Worm (Caenorhabditis elegans) whole organism, L1 larva: Measurements from ENCODE around the gene imb-2.
A peak's percentile ranks its signal among the peaks of the same experiment; 100 is the strongest.

Source experiments
- C34B4.2 ChIP-seq: sonication (generic microtip); optimal IDR thresholded peaks from 2 replicates; lab custom pipeline; 2017; ENCODE audit warnings: mild to moderate bottlenecking, missing genetic modification characterization, missing compliant biosample characterization
- F16B12.6 ChIP-seq: fragments of 150-350 bp; optimal IDR thresholded peaks from 2 replicates; lab custom pipeline; 2014; ENCODE audit warnings: missing biosample characterization, missing genetic modification characterization
- aha-1 ChIP-seq: fragments of 150-350 bp; optimal IDR thresholded peaks from 2 replicates; lab custom pipeline; 2014; ENCODE audit warnings: missing biosample characterization, missing genetic modification characterization
- alr-1 ChIP-seq: fragments of 200-800 bp; sonication (Bioruptor generic); optimal IDR thresholded peaks from 2 replicates; lab custom pipeline; 2018; ENCODE audit warnings: borderline replicate concordance, mild to moderate bottlenecking, missing genetic modification characterization, missing compliant biosample characterization
- aly-2 ChIP-seq: fragments of 150-350 bp; optimal IDR thresholded peaks from 2 replicates; lab custom pipeline; 2014; ENCODE audit warnings: missing biosample characterization, missing genetic modification characterization
- ama-1 ChIP-seq: fragments of 150-350 bp; optimal IDR thresholded peaks from 2 replicates; lab custom pipeline; 2014
- blmp-1 ChIP-seq: fragments of 150-350 bp; optimal IDR thresholded peaks from 2 replicates; lab custom pipeline; 2014; ENCODE audit warnings: missing biosample characterization, missing genetic modification characterization
- ceh-8 ChIP-seq: fragments of 200-800 bp; sonication (Bioruptor generic); optimal IDR thresholded peaks from 2 replicates; lab custom pipeline; 2018; ENCODE audit warnings: mild to moderate bottlenecking, missing genetic modification characterization, moderate library complexity, missing compliant biosample characterization
- ceh-82 ChIP-seq, 3 experiments: fragments of 150-350 bp in 1 of 3; sonication (generic microtip) in 2 of 3; optimal IDR thresholded peaks; 2 replicates each; lab custom pipeline; 2014 to 2017; ENCODE audit warnings: missing biosample characterization in 3 of 3, missing genetic modification characterization in 3 of 3
- ceh-88 ChIP-seq: fragments of 200-800 bp; sonication (Bioruptor generic); IDR thresholded peaks from 2 replicates; pipeline ENCODE4 v1.3.6; 2022; ENCODE audit warnings: missing genetic modification characterization, missing compliant biosample characterization
- ceh-90 ChIP-seq: sonication (generic microtip); optimal IDR thresholded peaks from 2 replicates; lab custom pipeline; 2016; ENCODE audit warnings: missing genetic modification characterization, missing compliant biosample characterization
- dpl-1 ChIP-seq, 3 experiments: fragments of 150-350 bp in 2 of 3; sonication (generic microtip) in 1 of 3; optimal IDR thresholded peaks; 2 replicates each; lab custom pipeline; 2014 to 2017; ENCODE audit warnings: missing biosample characterization in 3 of 3, missing genetic modification characterization in 3 of 3, missing genetic modification reagents in 3 of 3
- efl-1 ChIP-seq, 4 experiments: fragments of 150-350 bp; optimal IDR thresholded peaks in 3 of 4; peaks in 1 of 4; 1 replicate in 1 of 4; 2 replicates in 3 of 4; lab custom pipeline; 2014; ENCODE audit warnings: missing biosample characterization in 2 of 4, missing genetic modification characterization in 2 of 4, missing genetic modification reagents in 2 of 4
- efl-3 ChIP-seq: fragments of 200-800 bp; sonication (Bioruptor generic); optimal IDR thresholded peaks from 2 replicates; lab custom pipeline; 2018; ENCODE audit warnings: mild to moderate bottlenecking, missing genetic modification characterization, missing compliant biosample characterization
- egl-13 ChIP-seq: sonication (generic microtip); optimal IDR thresholded peaks from 2 replicates; lab custom pipeline; 2016; ENCODE audit warnings: missing genotype, missing genetic modification reagents, missing genetic modification characterization, missing compliant biosample characterization
- ets-5 ChIP-seq: fragments of 200-800 bp; sonication (Bioruptor generic); IDR thresholded peaks from 2 replicates; pipeline ENCODE4 v1.3.6; 2022; ENCODE audit warnings: missing genetic modification characterization, missing compliant biosample characterization
- fkh-10 ChIP-seq: sonication (generic microtip); optimal IDR thresholded peaks from 2 replicates; lab custom pipeline; 2017; ENCODE audit warnings: missing biosample characterization, missing genetic modification reagents, missing genetic modification characterization
- fkh-4 ChIP-seq: sonication (generic microtip); optimal IDR thresholded peaks from 2 replicates; lab custom pipeline; 2016; ENCODE audit warnings: missing compliant biosample characterization, missing genetic modification characterization, borderline replicate concordance
- fos-1 ChIP-seq: fragments of 150-350 bp; optimal IDR thresholded peaks from 2 replicates; lab custom pipeline; 2014; ENCODE audit warnings: missing biosample characterization, missing genetic modification characterization
- grh-1 ChIP-seq: fragments of 200-800 bp; sonication (Bioruptor generic); IDR thresholded peaks from 2 replicates; pipeline ENCODE4 v1.3.6; 2022; ENCODE audit warnings: missing genetic modification reagents, missing genetic modification characterization, missing compliant biosample characterization
- hlh-4 ChIP-seq: sonication (generic microtip); optimal IDR thresholded peaks from 2 replicates; lab custom pipeline; 2016; ENCODE audit warnings: mild to moderate bottlenecking, missing genetic modification characterization, missing compliant biosample characterization
- hpl-2 ChIP-seq: fragments of 150-350 bp; optimal IDR thresholded peaks from 2 replicates; lab custom pipeline; 2014; ENCODE audit warnings: missing biosample characterization, missing genetic modification reagents, missing genetic modification characterization
- irx-1 ChIP-seq: sonication (generic microtip); optimal IDR thresholded peaks from 2 replicates; lab custom pipeline; 2016; ENCODE audit warnings: missing genetic modification characterization, missing compliant biosample characterization
- isw-1 ChIP-seq: fragments of 200-800 bp; sonication (Bioruptor generic); IDR thresholded peaks from 2 replicates; pipeline ENCODE4 v1.3.6; 2022; ENCODE audit warnings: missing genetic modification characterization, missing compliant biosample characterization
- jun-1 ChIP-seq: fragments of 150-350 bp; optimal IDR thresholded peaks from 2 replicates; lab custom pipeline; 2014; ENCODE audit warnings: missing biosample characterization, missing genetic modification reagents, missing genetic modification characterization
- lin-15B ChIP-seq: fragments of 150-350 bp; sonication (generic microtip); optimal IDR thresholded peaks from 3 replicates; lab custom pipeline; 2014; ENCODE audit warnings: missing biosample characterization, missing genetic modification characterization
- lir-3 ChIP-seq: sonication (generic microtip); optimal IDR thresholded peaks from 2 replicates; lab custom pipeline; 2016; ENCODE audit warnings: mild to moderate bottlenecking, missing genetic modification characterization, moderate library complexity, missing compliant biosample characterization; ENCODE audit not compliant: poor library complexity
- lsy-2 ChIP-seq, 2 experiments: fragments of 150-350 bp; optimal IDR thresholded peaks; 2 replicates each; lab custom pipeline; 2014; ENCODE audit warnings: missing biosample characterization in 2 of 2, missing genetic modification characterization in 2 of 2
- mep-1 ChIP-seq: fragments of 150-350 bp; optimal IDR thresholded peaks from 2 replicates; lab custom pipeline; 2014; ENCODE audit warnings: missing biosample characterization, missing genetic modification characterization
- nhr-11 ChIP-seq: fragments of 150-350 bp; optimal IDR thresholded peaks from 2 replicates; lab custom pipeline; 2014; ENCODE audit warnings: missing biosample characterization, missing genetic modification characterization
- nhr-12 ChIP-seq: sonication (generic microtip); optimal IDR thresholded peaks from 2 replicates; lab custom pipeline; 2017; ENCODE audit warnings: missing biosample characterization, missing genetic modification characterization
- nhr-19 ChIP-seq: fragments of 200-800 bp; sonication (Bioruptor generic); conservative IDR thresholded peaks from 2 replicates; pipeline ENCODE4 v1.3.6; 2022; ENCODE audit warnings: missing genetic modification characterization, missing compliant biosample characterization
- nhr-20 ChIP-seq: sonication (generic microtip); optimal IDR thresholded peaks from 2 replicates; lab custom pipeline; 2016; ENCODE audit warnings: mild to moderate bottlenecking, missing genetic modification characterization, missing compliant biosample characterization
- nhr-237 ChIP-seq: fragments of 150-350 bp; optimal IDR thresholded peaks from 2 replicates; lab custom pipeline; 2014; ENCODE audit warnings: missing biosample characterization, missing genetic modification characterization
- nhr-47 ChIP-seq: sonication (generic microtip); optimal IDR thresholded peaks from 2 replicates; lab custom pipeline; 2016; ENCODE audit warnings: mild to moderate bottlenecking, missing genetic modification characterization, moderate library complexity, missing compliant biosample characterization
- nhr-71 ChIP-seq: sonication (generic microtip); optimal IDR thresholded peaks from 2 replicates; lab custom pipeline; 2016; ENCODE audit warnings: mild to moderate bottlenecking, missing genetic modification characterization, moderate library complexity, missing compliant biosample characterization
- nhr-85 ChIP-seq: sonication (generic microtip); peaks from one replicate; lab custom pipeline; 2016; ENCODE audit warnings: missing genetic modification characterization, inconsistent platforms, missing compliant biosample characterization
- nhr-90 ChIP-seq: sonication (generic microtip); optimal IDR thresholded peaks from 2 replicates; lab custom pipeline; 2016; ENCODE audit warnings: mild to moderate bottlenecking, missing genetic modification characterization, missing compliant biosample characterization; ENCODE audit not compliant: poor library complexity
- pax-3 ChIP-seq: fragments of 200-800 bp; sonication (Bioruptor generic); optimal IDR thresholded peaks from 2 replicates; lab custom pipeline; 2018; ENCODE audit warnings: mild to moderate bottlenecking, missing genetic modification characterization, moderate library complexity, missing compliant biosample characterization
- pqm-1 ChIP-seq: sonication (generic microtip); optimal IDR thresholded peaks from 3 replicates; lab custom pipeline; 2017; ENCODE audit warnings: missing biosample characterization, missing genetic modification characterization
- skn-1 ChIP-seq: fragments of 150-350 bp; optimal IDR thresholded peaks from 2 replicates; lab custom pipeline; 2014; ENCODE audit warnings: missing biosample characterization, missing genetic modification characterization
- snpc-4 ChIP-seq: fragments of 150-350 bp; optimal IDR thresholded peaks from 2 replicates; lab custom pipeline; 2014; ENCODE audit warnings: missing biosample characterization, missing genetic modification characterization
- snu-23 ChIP-seq: sonication (generic microtip); optimal IDR thresholded peaks from 2 replicates; lab custom pipeline; 2016; ENCODE audit warnings: missing genetic modification characterization, missing compliant biosample characterization
- sox-4 ChIP-seq: sonication (generic microtip); optimal IDR thresholded peaks from 2 replicates; lab custom pipeline; 2016; ENCODE audit warnings: missing genetic modification characterization, missing compliant biosample characterization
- sptf-1 ChIP-seq: fragments of 150-350 bp; optimal IDR thresholded peaks from 2 replicates; lab custom pipeline; 2014; ENCODE audit warnings: missing biosample characterization, missing genetic modification characterization
- sup-37 ChIP-seq: fragments of 200-800 bp; sonication (Bioruptor generic); optimal IDR thresholded peaks from 2 replicates; lab custom pipeline; 2018; ENCODE audit warnings: mild to moderate bottlenecking, missing genetic modification characterization, missing compliant biosample characterization
- swsn-7 ChIP-seq: sonication (generic microtip); optimal IDR thresholded peaks from 2 replicates; lab custom pipeline; 2016; ENCODE audit warnings: missing genetic modification characterization, missing compliant biosample characterization
- tbx-2 ChIP-seq: sonication (generic microtip); optimal IDR thresholded peaks from 2 replicates; lab custom pipeline; 2016; ENCODE audit warnings: missing genetic modification characterization, missing compliant biosample characterization
- unc-130 ChIP-seq: fragments of 150-350 bp; optimal IDR thresholded peaks from 2 replicates; lab custom pipeline; 2017; ENCODE audit warnings: missing biosample characterization, missing genetic modification characterization, inconsistent platforms
- unc-62 ChIP-seq: fragments of 150-350 bp; optimal IDR thresholded peaks from 2 replicates; lab custom pipeline; 2014; ENCODE audit warnings: missing biosample characterization, missing genetic modification reagents, missing genetic modification characterization
- unc-86 ChIP-seq: sonication (generic microtip); optimal IDR thresholded peaks from 2 replicates; lab custom pipeline; 2016; ENCODE audit warnings: missing genetic modification characterization, missing compliant biosample characterization
- unc-98 ChIP-seq: fragments of 200-800 bp; sonication (Bioruptor generic); IDR thresholded peaks from 2 replicates; pipeline ENCODE4 v1.3.6; 2022; ENCODE audit warnings: missing genetic modification characterization, missing compliant biosample characterization

Gene imb-2

ce11 chrII:14407332-14408270 lies 42.1 kb downstream of the imb-2 start:
- TF ChIP-seq aly-2 (peak; percentile 24), swsn-7 (tag; lab: Kevin White, UChicago) (peak; percentile 6), dpl-1 (GFP tag; optimal IDR thresholded peaks at IDR 0.05; lab: Kevin White, UChicago) (peak in 1 of 3 experiments; percentile 9), nhr-12 (tag; lab: Kevin White, UChicago) (no peak), ets-5 (GFP tag; lab: Robert Waterston, UW) (no peak), pax-3 (tag; lab: Kevin White, UChicago) (no peak), fkh-10 (GFP tag; lab: Kevin White, UChicago) (no peak), sup-37 (GFP tag; lab: Kevin White, UChicago) (no peak), irx-1 (tag; lab: Kevin White, UChicago) (no peak), nhr-19 (GFP tag; lab: Robert Waterston, UW) (no peak), ceh-88 (GFP tag; lab: Robert Waterston, UW) (no peak), lsy-2 (tag; optimal IDR thresholded peaks at IDR 0.05; lab: Kevin White, UChicago) (peak in 1 of 2 experiments; percentile 62), sptf-1 (tag; lab: Kevin White, UChicago) (no peak), nhr-237 (tag; lab: Kevin White, UChicago) (no peak), lin-15B (tag; lab: Kevin White, UChicago) (no peak), unc-86 (no peak), sox-4 (tag; lab: Kevin White, UChicago) (no peak), efl-1 (optimal IDR thresholded peaks at IDR 0.05; lab: Kevin White, UChicago) (peak in 1 of 2 experiments; percentile 80), efl-1 (GFP tag; optimal IDR thresholded peaks at IDR 0.05 in 1 of 2; lab: Kevin White, UChicago) (peak in 1 of 2 experiments; percentile 86), nhr-71 (tag; lab: Kevin White, UChicago) (peak; percentile 38), nhr-20 (no peak), alr-1 (tag; lab: Kevin White, UChicago) (no peak), F16B12.6 (tag; lab: Kevin White, UChicago) (no peak), jun-1 (no peak), snu-23 (GFP tag; lab: Kevin White, UChicago) (peak; percentile 16), ceh-8 (GFP tag; lab: Kevin White, UChicago) (no peak), unc-62 (GFP tag; lab: Kevin White, UChicago) (no peak), grh-1 (GFP tag; lab: Robert Waterston, UW) (no peak), aha-1 (tag; lab: Kevin White, UChicago) (no peak), pqm-1 (tag; lab: Kevin White, UChicago) (no peak), nhr-90 (tag; lab: Kevin White, UChicago) (no peak), ceh-82 (tag; optimal IDR thresholded peaks at IDR 0.05; lab: Kevin White, UChicago) (no peak), lir-3 (tag; lab: Kevin White, UChicago) (no peak), unc-130 (tag; lab: Kevin White, UChicago) (no peak), blmp-1 (tag; lab: Kevin White, UChicago) (peak; percentile 20), mep-1 (tag; lab: Kevin White, UChicago) (peak; percentile 92), ama-1 (lab: Kevin White, UChicago) (peak; percentile 86), efl-3 (GFP tag; lab: Kevin White, UChicago) (no peak), nhr-85 (no peak), nhr-11 (no peak), tbx-2 (tag; lab: Kevin White, UChicago) (no peak), fkh-4 (no peak), nhr-47 (tag; lab: Kevin White, UChicago) (no peak), hlh-4 (tag; lab: Kevin White, UChicago) (no peak), snpc-4 (tag; lab: Kevin White, UChicago) (no peak), egl-13 (tag; lab: Kevin White, UChicago) (no peak), C34B4.2 (tag; lab: Kevin White, UChicago) (no peak), unc-98 (no peak), fos-1 (tag; lab: Kevin White, UChicago) (no peak), hpl-2 (GFP tag; lab: Kevin White, UChicago) (no peak), skn-1 (tag; lab: Kevin White, UChicago) (peak; percentile 14), ceh-90 (no peak), isw-1 (GFP tag; lab: Robert Waterston, UW) (no peak)
